Worm (Caenorhabditis elegans) whole organism, late embryonic: ENCODE data around the gene Y54F10AR.1.

Source experiments
- F13H6.1 ChIP-seq: sonication (generic microtip); optimal IDR thresholded peaks from 2 replicates; lab custom pipeline; 2016; ENCODE audit warnings: missing genetic modification characterization, missing compliant biosample characterization
- K09A11.1 ChIP-seq: sonication (generic microtip); optimal IDR thresholded peaks from 2 replicates; lab custom pipeline; 2017; ENCODE audit warnings: antibody characterized with exemption, mild to moderate bottlenecking, missing genetic modification characterization, missing compliant biosample characterization; ENCODE audit not compliant: insufficient read depth
- ahr-1 ChIP-seq: sonication (generic microtip); optimal IDR thresholded peaks from 2 replicates; lab custom pipeline; 2016; ENCODE audit warnings: missing genetic modification characterization, missing compliant biosample characterization
- ceh-19 ChIP-seq: fragments of 200-800 bp; sonication (Bioruptor generic); optimal IDR thresholded peaks from 2 replicates; lab custom pipeline; 2018; ENCODE audit warnings: mild to moderate bottlenecking, missing genetic modification characterization, missing compliant biosample characterization
- ceh-2 ChIP-seq: sonication (generic microtip); optimal IDR thresholded peaks from 2 replicates; lab custom pipeline; 2016; ENCODE audit warnings: missing genotype, missing genetic modification characterization, missing compliant biosample characterization
- ceh-22 ChIP-seq: sonication (generic microtip); optimal IDR thresholded peaks from 2 replicates; lab custom pipeline; 2017; ENCODE audit warnings: missing biosample characterization, missing genetic modification characterization
- ceh-24 ChIP-seq: sonication (generic microtip); optimal IDR thresholded peaks from 2 replicates; lab custom pipeline; 2016; ENCODE audit warnings: mild to moderate bottlenecking, missing genetic modification characterization, missing compliant biosample characterization
- ceh-30 ChIP-seq: fragments of 150-350 bp; optimal IDR thresholded peaks from 2 replicates; lab custom pipeline; 2014; ENCODE audit warnings: missing biosample characterization, missing genetic modification characterization
- ceh-31 ChIP-seq: sonication (generic microtip); optimal IDR thresholded peaks from 2 replicates; lab custom pipeline; 2016; ENCODE audit warnings: missing genetic modification characterization, missing compliant biosample characterization
- ceh-34 ChIP-seq: sonication (generic microtip); optimal IDR thresholded peaks from 2 replicates; lab custom pipeline; 2016; ENCODE audit warnings: mild to moderate bottlenecking, missing genetic modification characterization, missing compliant biosample characterization
- ceh-45 ChIP-seq: fragments of 200-800 bp; sonication (Bioruptor generic); IDR thresholded peaks from 2 replicates; pipeline ENCODE4 v1.3.6; 2022; ENCODE audit warnings: missing genetic modification reagents, missing genetic modification characterization, missing compliant biosample characterization
- ceh-48 ChIP-seq: sonication (generic microtip); optimal IDR thresholded peaks from 2 replicates; lab custom pipeline; 2016; ENCODE audit warnings: missing genetic modification characterization, inconsistent platforms, missing compliant biosample characterization
- che-1 ChIP-seq: sonication (generic microtip); optimal IDR thresholded peaks from 2 replicates; lab custom pipeline; 2016; ENCODE audit warnings: mild to moderate bottlenecking, missing genetic modification characterization, missing compliant biosample characterization
- dmd-4 ChIP-seq: sonication (generic microtip); optimal IDR thresholded peaks from 2 replicates; lab custom pipeline; 2016; ENCODE audit warnings: borderline replicate concordance, missing genetic modification characterization, missing compliant biosample characterization
- dve-1 ChIP-seq: sonication (generic microtip); optimal IDR thresholded peaks from 2 replicates; lab custom pipeline; 2017; ENCODE audit warnings: antibody characterized with exemption, mild to moderate bottlenecking, missing genetic modification characterization, missing compliant biosample characterization
- elt-2 ChIP-seq: sonication (generic microtip); optimal IDR thresholded peaks from 2 replicates; lab custom pipeline; 2016; ENCODE audit warnings: missing genetic modification reagents, missing genetic modification characterization, missing compliant biosample characterization
- elt-4 ChIP-seq: sonication (generic microtip); optimal IDR thresholded peaks from 2 replicates; lab custom pipeline; 2016; ENCODE audit warnings: missing genetic modification characterization, missing compliant biosample characterization
- eyg-1 ChIP-seq: sonication (generic microtip); optimal IDR thresholded peaks from 2 replicates; lab custom pipeline; 2016; ENCODE audit warnings: missing genotype, missing genetic modification characterization, missing compliant biosample characterization
- fax-1 ChIP-seq: sonication (generic microtip); optimal IDR thresholded peaks from 2 replicates; lab custom pipeline; 2016; ENCODE audit warnings: missing genotype, missing genetic modification characterization, missing compliant biosample characterization
- fkh-10 ChIP-seq: fragments of 150-350 bp; optimal IDR thresholded peaks from 2 replicates; lab custom pipeline; 2014; ENCODE audit warnings: missing biosample characterization, missing genetic modification reagents, missing genetic modification characterization
- gmeb-2 ChIP-seq: sonication (generic microtip); optimal IDR thresholded peaks from 2 replicates; lab custom pipeline; 2016; ENCODE audit warnings: missing genetic modification characterization, inconsistent platforms, missing compliant biosample characterization
- hlh-30 ChIP-seq: sonication (generic microtip); optimal IDR thresholded peaks from 2 replicates; lab custom pipeline; 2017; ENCODE audit warnings: antibody characterized with exemption, missing genetic modification characterization, missing compliant biosample characterization; ENCODE audit not compliant: insufficient read depth
- hlh-6 ChIP-seq: sonication (generic microtip); optimal IDR thresholded peaks from 2 replicates; lab custom pipeline; 2016; ENCODE audit warnings: missing genotype, missing genetic modification characterization, missing compliant biosample characterization
- hlh-8 ChIP-seq: sonication (generic microtip); optimal IDR thresholded peaks from 2 replicates; lab custom pipeline; 2016; ENCODE audit warnings: missing genotype, missing genetic modification characterization, missing compliant biosample characterization
- lim-6 ChIP-seq: sonication (generic microtip); optimal IDR thresholded peaks from 2 replicates; lab custom pipeline; 2016; ENCODE audit warnings: missing genetic modification characterization, missing compliant biosample characterization
- lin-11 ChIP-seq: fragments of 200-800 bp; sonication (Bioruptor generic); optimal IDR thresholded peaks from 2 replicates; lab custom pipeline; 2018; ENCODE audit warnings: mild to moderate bottlenecking, missing genetic modification characterization, missing compliant biosample characterization
- nhr-232 ChIP-seq: sonication (generic microtip); optimal IDR thresholded peaks from 2 replicates; lab custom pipeline; 2016; ENCODE audit warnings: missing genetic modification characterization, missing compliant biosample characterization
- npax-4 ChIP-seq: sonication (generic microtip); optimal IDR thresholded peaks from 2 replicates; lab custom pipeline; 2016; ENCODE audit warnings: missing genetic modification characterization, missing compliant biosample characterization
- odd-2 ChIP-seq: sonication (generic microtip); optimal IDR thresholded peaks from 2 replicates; lab custom pipeline; 2017; ENCODE audit warnings: antibody characterized with exemption, mild to moderate bottlenecking, missing genetic modification characterization, missing compliant biosample characterization
- pat-9 ChIP-seq: fragments of 200-800 bp; sonication (Bioruptor generic); optimal IDR thresholded peaks from 2 replicates; lab custom pipeline; 2018; ENCODE audit warnings: mild to moderate bottlenecking, missing genetic modification characterization, moderate library complexity, missing compliant biosample characterization
- pha-2 ChIP-seq: sonication (generic microtip); optimal IDR thresholded peaks from 2 replicates; lab custom pipeline; 2017; ENCODE audit warnings: mild to moderate bottlenecking, missing genetic modification characterization, missing compliant biosample characterization
- pha-4 ChIP-seq: fragments of 150-350 bp; optimal IDR thresholded peaks from 2 replicates; lab custom pipeline; 2018; ENCODE audit warnings: missing biosample characterization, missing genetic modification reagents, missing genetic modification characterization
- pqm-1 ChIP-seq: sonication (generic microtip); optimal IDR thresholded peaks from 2 replicates; lab custom pipeline; 2016; ENCODE audit warnings: missing genetic modification characterization, missing compliant biosample characterization
- pros-1 ChIP-seq: fragments of 150-350 bp; optimal IDR thresholded peaks from 2 replicates; lab custom pipeline; 2014; ENCODE audit warnings: missing biosample characterization, missing genetic modification reagents, missing genetic modification characterization
- ref-2 ChIP-seq: sonication (generic microtip); optimal IDR thresholded peaks from 2 replicates; lab custom pipeline; 2016; ENCODE audit warnings: missing genetic modification characterization, missing compliant biosample characterization
- sdc-2 ChIP-seq: sonication (generic microtip); optimal IDR thresholded peaks from 2 replicates; lab custom pipeline; 2016; ENCODE audit warnings: missing genotype, missing genetic modification characterization, missing compliant biosample characterization
- sox-2 ChIP-seq: fragments of 200-800 bp; sonication (Bioruptor generic); IDR thresholded peaks from 2 replicates; pipeline ENCODE4 v1.3.6; 2022; ENCODE audit warnings: missing genetic modification reagents, missing genetic modification characterization, missing compliant biosample characterization
- syd-9 ChIP-seq: sonication (generic microtip); optimal IDR thresholded peaks from 2 replicates; lab custom pipeline; 2016; ENCODE audit warnings: mild to moderate bottlenecking, missing genetic modification characterization, moderate library complexity, missing compliant biosample characterization
- unc-55 ChIP-seq: sonication (generic microtip); optimal IDR thresholded peaks from 2 replicates; lab custom pipeline; 2017; ENCODE audit warnings: missing biosample characterization, missing genetic modification reagents, missing genetic modification characterization
- unc-86 ChIP-seq: sonication (generic microtip); optimal IDR thresholded peaks from 2 replicates; lab custom pipeline; 2016; ENCODE audit warnings: missing genetic modification characterization, missing compliant biosample characterization

Y54F10AR.1 gene

ce11 chrIII:2575635-2576164 is at the start of gene Y54F10AR.1:
TSS of gene Y54F10AR.1 (minus strand) at chrIII:2575685.
- TF ChIP-seq K09A11.1 (tag; lab: Kevin White, UChicago): no peak
- TF ChIP-seq F13H6.1 (tag; lab: Kevin White, UChicago): no peak
- TF ChIP-seq syd-9 (tag; lab: Kevin White, UChicago): no peak
- no peak for TF ChIP-seq dve-1
- TF ChIP-seq pha-2 (tag; lab: Kevin White, UChicago): no peak
- no peak for TF ChIP-seq unc-86 (tag; lab: Kevin White, UChicago)
- TF ChIP-seq che-1 (tag; lab: Kevin White, UChicago): no peak
- TF ChIP-seq fkh-10 (GFP tag; lab: Kevin White, UChicago): no peak
- no peak for TF ChIP-seq npax-4 (tag; lab: Kevin White, UChicago)
- no peak for TF ChIP-seq dmd-4 (tag; lab: Kevin White, UChicago)
- no peak for TF ChIP-seq odd-2
- no peak for TF ChIP-seq pqm-1 (tag; lab: Kevin White, UChicago)
- no peak for TF ChIP-seq elt-4
- no peak for TF ChIP-seq hlh-6 (tag; lab: Kevin White, UChicago)

ce11 chrIII:2622870-2623269 is 47.4 kb upstream of the Y54F10AR.1 start, which contains the start of gene Y71H2B.2:
TSS of gene Y71H2B.2 (plus strand) at chrIII:2623170.
- TF ChIP-seq hlh-8 (tag; lab: Kevin White, UChicago) (no peak), gmeb-2 (tag; lab: Kevin White, UChicago) (no peak), ahr-1 (tag; lab: Kevin White, UChicago) (no peak), lin-11 (tag; lab: Kevin White, UChicago) (no peak), sox-2 (GFP tag; lab: Robert Waterston, UW) (no peak), unc-86 (tag; lab: Kevin White, UChicago) (no peak), ceh-19 (GFP tag; lab: Kevin White, UChicago) (no peak), pros-1 (tag; lab: Kevin White, UChicago) (no peak), ceh-34 (tag; lab: Kevin White, UChicago) (no peak), pqm-1 (tag; lab: Kevin White, UChicago) (no peak), elt-2 (tag; lab: Kevin White, UChicago) (no peak), pat-9 (tag; lab: Kevin White, UChicago) (no peak), lim-6 (tag; lab: Kevin White, UChicago) (no peak), ceh-24 (tag; lab: Kevin White, UChicago) (no peak)

ce11 chrIII:2619559-2619958 is 44.1 kb upstream of the Y54F10AR.1 start, which contains the start of gene ppfr-4:
TSS of gene ppfr-4 (plus strand) at chrIII:2619936.
- no peak for TF ChIP-seq fax-1 (tag; lab: Kevin White, UChicago)
- TF ChIP-seq unc-55 (GFP tag; lab: Kevin White, UChicago): no peak
- no peak for TF ChIP-seq ceh-30 (tag; lab: Kevin White, UChicago)
- no peak for TF ChIP-seq ref-2
- TF ChIP-seq ceh-31 (tag; lab: Kevin White, UChicago): no peak
- TF ChIP-seq K09A11.1 (tag; lab: Kevin White, UChicago): no peak
- no peak for TF ChIP-seq ceh-22
- no peak for TF ChIP-seq pha-2 (tag; lab: Kevin White, UChicago)
- no peak for TF ChIP-seq F13H6.1 (tag; lab: Kevin White, UChicago)
- TF ChIP-seq fkh-10 (GFP tag; lab: Kevin White, UChicago): no peak
- no peak for TF ChIP-seq syd-9 (tag; lab: Kevin White, UChicago)

ce11 chrIII:2618663-2619062 is 43.2 kb upstream of the Y54F10AR.1 start, which contains the start of gene Y71H2B.4:
TSS of gene Y71H2B.4 (plus strand) at chrIII:2618963.
- no peak for TF ChIP-seq ceh-30 (tag; lab: Kevin White, UChicago)
- TF ChIP-seq unc-55 (GFP tag; lab: Kevin White, UChicago): no peak
- no peak for TF ChIP-seq nhr-232 (tag; lab: Kevin White, UChicago)
- TF ChIP-seq eyg-1 (tag; lab: Kevin White, UChicago): no peak
- no peak for TF ChIP-seq pqm-1 (tag; lab: Kevin White, UChicago)
- TF ChIP-seq pha-4: no peak
- no peak for TF ChIP-seq hlh-30
- TF ChIP-seq ceh-45 (GFP tag; lab: Robert Waterston, UW): no peak
- TF ChIP-seq ceh-2 (tag; lab: Kevin White, UChicago): no peak
- no peak for TF ChIP-seq sdc-2 (tag; lab: Kevin White, UChicago)
- no peak for TF ChIP-seq ceh-48 (tag; lab: Kevin White, UChicago)
- TF ChIP-seq, all 69 proteins: peak for 0
